Fruit fly (Drosophila melanogaster) whole organism, embryonic: ENCODE data around the gene Nin.
A peak's percentile ranks its signal among the peaks of the same experiment; 100 is the strongest.

ENCODE experiments used
- Asciz ChIP-seq: fragments of 200-800 bp; sonication (Bioruptor generic); optimal IDR thresholded peaks from 2 replicates; lab custom pipeline; 2017; ENCODE audit warnings: missing biosample characterization, mild to moderate bottlenecking, missing genetic modification characterization, missing genetic modification reagents
- Awh ChIP-seq: fragments of 200-800 bp; sonication (Bioruptor generic); IDR thresholded peaks from 2 replicates; pipeline ENCODE4, ENCODE4 v1.3.6; 2022; ENCODE audit warnings: missing biosample characterization, missing genetic modification characterization
- CG12769 ChIP-seq: fragments of 200-800 bp; sonication (Bioruptor generic); optimal IDR thresholded peaks from 2 replicates; lab custom pipeline; 2019; ENCODE audit warnings: missing biosample characterization, mild to moderate bottlenecking, missing genetic modification characterization, moderate library complexity
- CG13894 ChIP-seq: fragments of 200-800 bp; sonication (Bioruptor generic); optimal IDR thresholded peaks from 3 replicates; lab custom pipeline; 2018; ENCODE audit warnings: missing biosample characterization, mild to moderate bottlenecking, missing genetic modification characterization, moderate library complexity
- CG14014 ChIP-seq: fragments of 200-800 bp; sonication (Bioruptor generic); IDR thresholded peaks from 2 replicates; pipeline ENCODE4 v1.3.6; 2022; ENCODE audit warnings: missing biosample characterization, missing genetic modification characterization
- CG17361 ChIP-seq: fragments of 200-800 bp; sonication (Bioruptor generic); IDR thresholded peaks from 3 replicates; pipeline ENCODE4 v1.3.6; 2022; ENCODE audit warnings: missing biosample characterization, missing genetic modification characterization
- CG34224 ChIP-seq: fragments of 200-800 bp; sonication (Bioruptor generic); IDR thresholded peaks from 3 replicates; pipeline ENCODE4 v1.3.6; 2022; ENCODE audit warnings: missing biosample characterization, missing genetic modification characterization; ENCODE audit not compliant: partially characterized antibody
- CG5245 ChIP-seq: fragments of 200-800 bp; sonication (Bioruptor generic); optimal IDR thresholded peaks from 3 replicates; lab custom pipeline; 2016; ENCODE audit warnings: missing biosample characterization, missing genetic modification characterization
- CG6854 ChIP-seq: fragments of 200-800 bp; sonication (Bioruptor generic); optimal IDR thresholded peaks from 3 replicates; lab custom pipeline; 2017; ENCODE audit warnings: missing biosample characterization, mild to moderate bottlenecking, missing genetic modification characterization
- CG8359 ChIP-seq: fragments of 200-800 bp; sonication (Bioruptor generic); optimal IDR thresholded peaks from 2 replicates; lab custom pipeline; 2017; ENCODE audit warnings: missing biosample characterization, mild to moderate bottlenecking, missing genetic modification characterization, borderline replicate concordance
- CG8478 ChIP-seq: fragments of >200 bp; optimal IDR thresholded peaks from 2 replicates; lab custom pipeline; 2018
- Eip74EF ChIP-seq, 2 experiments: fragments of 200-800 bp in 1 of 2; fragments of >200 bp in 1 of 2; sonication (Bioruptor generic) in 1 of 2; optimal IDR thresholded peaks; 2 replicates each; lab custom pipeline; 2017 to 2019; ENCODE audit warnings: missing biosample characterization in 2 of 2, missing genetic modification characterization in 2 of 2, mild to moderate bottlenecking in 1 of 2, moderate library complexity in 1 of 2
- Elba2 ChIP-seq: fragments of 200-800 bp; sonication (Bioruptor generic); optimal IDR thresholded peaks from 3 replicates; lab custom pipeline; 2016; ENCODE audit warnings: missing biosample characterization, missing genetic modification characterization
- Ets97D ChIP-seq: fragments of 200-800 bp; sonication (Bioruptor generic); optimal IDR thresholded peaks from 3 replicates; lab custom pipeline; 2016; ENCODE audit warnings: missing biosample characterization, missing genetic modification characterization
- Fer2 ChIP-seq: fragments of 200-800 bp; sonication (Bioruptor generic); optimal IDR thresholded peaks from 2 replicates; lab custom pipeline; 2018; ENCODE audit warnings: missing biosample characterization, mild to moderate bottlenecking, missing genetic modification characterization, moderate library complexity
- Med ChIP-seq: fragments of 200-800 bp; sonication (Bioruptor generic); peaks from one replicate; lab custom pipeline; 2016; ENCODE audit warnings: missing biosample characterization, missing genetic modification characterization, mild to moderate bottlenecking, inconsistent platforms, moderate library complexity
- NFAT ChIP-seq: fragments of 200-800 bp; sonication (Bioruptor generic); IDR thresholded peaks from 2 replicates; pipeline ENCODE4 v1.3.6; 2022; ENCODE audit warnings: missing biosample characterization, missing genetic modification characterization
- Rfx ChIP-seq: fragments of 200-800 bp; sonication (Bioruptor generic); IDR thresholded peaks from 2 replicates; pipeline ENCODE4 v1.3.6; 2022; ENCODE audit warnings: missing biosample characterization, missing genetic modification characterization
- Ssrp ChIP-seq: fragments of 200-800 bp; sonication (Bioruptor generic); optimal IDR thresholded peaks from 2 replicates; lab custom pipeline; 2018; ENCODE audit warnings: missing biosample characterization, mild to moderate bottlenecking, missing genetic modification characterization, moderate library complexity
- Taf1 ChIP-seq: fragments of 200-800 bp; sonication (Bioruptor generic); IDR thresholded peaks from 2 replicates; pipeline ENCODE4 v1.3.6; 2022; ENCODE audit warnings: missing biosample characterization, missing genetic modification characterization
- Vsx1 ChIP-seq: fragments of 200-800 bp; sonication (Bioruptor generic); optimal IDR thresholded peaks from 2 replicates; lab custom pipeline; 2017; ENCODE audit warnings: missing biosample characterization, mild to moderate bottlenecking, missing genetic modification characterization, missing genetic modification reagents
- abd-A ChIP-seq: fragments of 200-800 bp; sonication (Bioruptor generic); optimal IDR thresholded peaks from 3 replicates; lab custom pipeline; 2019; ENCODE audit warnings: missing biosample characterization, mild to moderate bottlenecking, missing genetic modification characterization, moderate library complexity
- chinmo ChIP-seq: fragments of 200-800 bp; sonication (Bioruptor generic); IDR thresholded peaks from 4 replicates; pipeline ENCODE4 v1.3.6; 2022; ENCODE audit warnings: missing biosample characterization, missing genetic modification characterization; ENCODE audit not compliant: partially characterized antibody
- chm ChIP-seq: fragments of 200-800 bp; sonication (Bioruptor generic); IDR thresholded peaks from 2 replicates; pipeline ENCODE4 v1.3.6; 2022; ENCODE audit warnings: missing biosample characterization, missing genetic modification characterization
- corto ChIP-seq: fragments of 200-800 bp; sonication (Bioruptor generic); optimal IDR thresholded peaks from 2 replicates; lab custom pipeline; 2016; ENCODE audit warnings: missing biosample characterization, mild to moderate bottlenecking, missing genetic modification characterization, moderate library complexity
- cwo ChIP-seq: fragments of 200-800 bp; sonication (Bioruptor generic); optimal IDR thresholded peaks from 3 replicates; lab custom pipeline; 2017; ENCODE audit warnings: missing biosample characterization, missing genetic modification characterization, mild to moderate bottlenecking, moderate library complexity, missing genetic modification reagents
- disco-r ChIP-seq: fragments of 200-800 bp; sonication (Bioruptor generic); optimal IDR thresholded peaks from 2 replicates; lab custom pipeline; 2016; ENCODE audit warnings: missing biosample characterization, missing genetic modification characterization
- esg ChIP-seq: fragments of 200-800 bp; sonication (Bioruptor generic); conservative IDR thresholded peaks from 2 replicates; pipeline ENCODE4 v1.3.6; 2022; ENCODE audit warnings: missing biosample characterization, missing genetic modification characterization
- gsb ChIP-seq: fragments of 200-800 bp; sonication (Bioruptor generic); IDR thresholded peaks from 2 replicates; pipeline ENCODE4 v1.3.6; 2022; ENCODE audit warnings: missing biosample characterization, missing genetic modification characterization
- mirr ChIP-seq: fragments of 200-800 bp; sonication (Bioruptor generic); optimal IDR thresholded peaks from 3 replicates; lab custom pipeline; 2018; ENCODE audit warnings: missing biosample characterization, mild to moderate bottlenecking, missing genetic modification characterization
- phol ChIP-seq: fragments of 200-800 bp; sonication (Bioruptor generic); optimal IDR thresholded peaks from 3 replicates; lab custom pipeline; 2018; ENCODE audit warnings: missing biosample characterization, mild to moderate bottlenecking, missing genetic modification characterization, moderate library complexity
- sd ChIP-seq: fragments of 200-800 bp; sonication (Bioruptor generic); optimal IDR thresholded peaks from 3 replicates; lab custom pipeline; 2018; ENCODE audit warnings: missing biosample characterization, mild to moderate bottlenecking, missing genetic modification characterization, moderate library complexity
- sens-2 ChIP-seq: fragments of 200-800 bp; sonication (Bioruptor generic); IDR thresholded peaks from 2 replicates; pipeline ENCODE4 v1.3.6; 2022; ENCODE audit warnings: missing biosample characterization, missing genetic modification characterization
- slp2 ChIP-seq: fragments of 200-800 bp; sonication (Bioruptor generic); optimal IDR thresholded peaks from 2 replicates; lab custom pipeline; 2016; ENCODE audit warnings: missing biosample characterization, missing genetic modification characterization
- sqz ChIP-seq: fragments of 200-800 bp; sonication (Bioruptor generic); optimal IDR thresholded peaks from 3 replicates; lab custom pipeline; 2018; ENCODE audit warnings: missing biosample characterization, mild to moderate bottlenecking, missing genetic modification characterization
- sr ChIP-seq: fragments of 200-800 bp; sonication (Bioruptor generic); IDR thresholded peaks from 3 replicates; pipeline ENCODE4 v1.3.6; 2022; ENCODE audit warnings: missing biosample characterization, missing genetic modification characterization
- trem ChIP-seq: fragments of 200-800 bp; optimal IDR thresholded peaks from 3 replicates; lab custom pipeline; 2019; ENCODE audit warnings: missing biosample characterization, mild to moderate bottlenecking, missing genetic modification characterization, moderate library complexity
- vvl ChIP-seq: fragments of 200-800 bp; sonication (Bioruptor generic); IDR thresholded peaks from 2 replicates; pipeline ENCODE4 v1.3.6; 2022; ENCODE audit warnings: missing biosample characterization, missing genetic modification characterization

Gene Nin

dm6 chr2L:5228581-5229077 lies 49.7 kb downstream of the Nin start (continued):
- TF ChIP-seq mirr (GFP tag; lab: Kevin White, UChicago), result peak; percentile 45
- no peak for TF ChIP-seq CG5245 (GFP tag; lab: Kevin White, UChicago)
- 0 out of 2 replicates have a peak, but pooled peaks have one; percentile 4 for TF ChIP-seq gsb (GFP tag; lab: Robert Waterston, UW)
- TF ChIP-seq Taf1 (GFP tag; lab: Robert Waterston, UW), result no peak
- TF ChIP-seq chinmo, result peak; percentile 89; the same call in 3 of the 4 replicates
- TF ChIP-seq vvl (GFP tag; lab: Robert Waterston, UW), result peak; percentile 21; the same call in 1 of the 2 replicates
- TF ChIP-seq sd, result peak; percentile 35
- TF ChIP-seq cwo (GFP tag; lab: Kevin White, UChicago), result no peak
- no peak for TF ChIP-seq slp2 (GFP tag; lab: Kevin White, UChicago)
- no peak for TF ChIP-seq Ssrp (tag; lab: Kevin White, UChicago)
- TF ChIP-seq Asciz (GFP tag; lab: Kevin White, UChicago), result peak; percentile 19
- TF ChIP-seq Elba2 (GFP tag; lab: Kevin White, UChicago), result no peak
- TF ChIP-seq Ets97D (GFP tag; lab: Kevin White, UChicago), result no peak
- TF ChIP-seq CG34224 (GFP tag; lab: Robert Waterston, UW), result 0 out of 3 replicates have a peak, but pooled peaks have one; percentile 12
- TF ChIP-seq NFAT, result no peak
- peak; percentile 41 for TF ChIP-seq Med (GFP tag; lab: Kevin White, UChicago)
- TF ChIP-seq corto (GFP tag; lab: Kevin White, UChicago), result no peak
- peak; percentile 8 for TF ChIP-seq CG12769
- no peak for TF ChIP-seq CG6854 (GFP tag; lab: Kevin White, UChicago)
- peak; percentile 35 for TF ChIP-seq CG13894 (tag; lab: Kevin White, UChicago)
- peak; percentile 55; the same call in 1 of the 2 replicates for TF ChIP-seq CG14014 (GFP tag; lab: Robert Waterston, UW)
- no peak for TF ChIP-seq chm (GFP tag; lab: Robert Waterston, UW)
- TF ChIP-seq sqz (GFP tag; lab: Kevin White, UChicago), result peak; percentile 34

DNA sequence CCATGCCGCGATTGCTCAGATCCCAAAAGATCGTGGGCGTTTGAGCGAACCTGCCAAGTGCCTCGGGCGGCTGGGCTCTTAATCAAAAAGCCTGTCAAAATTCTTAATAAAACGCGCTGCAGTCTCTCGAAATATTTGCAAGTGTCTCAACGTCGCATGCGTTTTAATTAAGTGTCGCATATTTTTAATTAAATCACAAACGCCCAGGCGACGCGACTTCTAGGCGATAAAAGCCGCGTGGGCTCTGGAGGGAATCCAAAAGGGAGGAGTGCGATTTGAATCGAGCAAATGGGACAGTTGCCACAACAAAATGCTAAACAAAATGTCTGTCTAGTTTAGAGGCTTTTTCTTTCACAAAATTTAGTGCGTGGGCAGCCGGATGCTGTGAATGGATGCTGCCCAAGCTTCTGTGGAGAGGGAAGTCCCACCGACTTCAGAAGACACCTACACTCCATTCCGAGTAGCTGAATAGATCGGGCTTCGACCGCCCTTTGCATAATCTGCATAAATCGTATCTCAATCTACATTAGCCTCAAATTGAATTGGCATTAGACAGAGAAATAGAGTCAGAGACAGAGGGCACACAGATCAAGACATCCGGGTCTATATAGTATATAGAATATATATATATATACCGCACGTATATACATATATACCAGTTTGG lies 51.3 kb downstream of the Nin start:
- TF ChIP-seq Vsx1 (peak; percentile 30), CG13894 (tag; lab: Kevin White, UChicago) (peak; percentile 91), CG8359 (peak; percentile 94), Rfx (GFP tag; lab: Robert Waterston, UW) (0 out of 2 replicates have a peak, but pooled peaks have one; percentile 3), Awh (0 out of 2 replicates have a peak, but pooled peaks have one; percentile 9), trem (tag; lab: Kevin White, UChicago) (no peak), CG17361 (GFP tag; lab: Robert Waterston, UW) (no peak), Med (GFP tag; lab: Kevin White, UChicago) (peak; percentile 40), sd (peak; percentile 6), Fer2 (no peak), sr (GFP tag; lab: Robert Waterston, UW) (peak; percentile 91), vvl (GFP tag; lab: Robert Waterston, UW) (peak; percentile 68), CG12769 (peak; percentile 61), phol (no peak), Eip74EF (GFP tag; optimal IDR thresholded peaks at IDR 0.05; lab: Kevin White, UChicago) (peak in 1 of 2 experiments; percentile 45), disco-r (no peak), sens-2 (GFP tag; lab: Robert Waterston, UW) (no peak), abd-A (tag; lab: Kevin White, UChicago) (peak; percentile 54), CG8478 (no peak), esg (GFP tag; lab: Robert Waterston, UW) (no peak)
